Fruit fly (Drosophila melanogaster): Measurements from ENCODE around the gene D2hgdh.

D2hgdh gene

dm6 chrX:2121716-2122601 lies 19.3 kb upstream of the D2hgdh start (continued):
- TF ChIP-seq abd-A (tag; optimal IDR thresholded peaks at IDR 0.05) = no peak
- TF ChIP-seq CG32532 (GFP tag; IDR thresholded peaks at IDR 0.05) = 0 out of 2 replicates have a peak, but pooled peaks have one; percentile 22
- no peak for TF ChIP-seq Sry-δ (GFP tag; optimal IDR thresholded peaks at IDR 0.05)
- TF ChIP-seq kay (GFP tag; optimal IDR thresholded peaks at IDR 0.05) = no peak
- no peak for TF ChIP-seq CG32767 (GFP tag; IDR thresholded peaks at IDR 0.05)
- TF ChIP-seq otp (GFP tag; IDR thresholded peaks at IDR 0.05) = no peak
- TF ChIP-seq lilli (GFP tag; optimal IDR thresholded peaks at IDR 0.05) = peak; percentile 33
- no peak for TF ChIP-seq ro (GFP tag; IDR thresholded peaks at IDR 0.05)
- peak; percentile 13 for TF ChIP-seq CG3163 (GFP tag; optimal IDR thresholded peaks at IDR 0.05)
- TF ChIP-seq Sry-β (GFP tag; optimal IDR thresholded peaks at IDR 0.05) = no peak
- TF ChIP-seq Antp (GFP tag; optimal IDR thresholded peaks at IDR 0.05) = no peak
- no peak for TF ChIP-seq CG1647 (GFP tag; optimal IDR thresholded peaks at IDR 0.05)
- no peak for TF ChIP-seq CG31365 (tag; optimal IDR thresholded peaks at IDR 0.05)
- TF ChIP-seq Oli (tag; optimal IDR thresholded peaks at IDR 0.05) = peak; percentile 32
- no peak for TF ChIP-seq lov (optimal IDR thresholded peaks at IDR 0.05)
- 0 out of 3 replicates have a peak, but pooled peaks have one; percentile 11 for TF ChIP-seq lov (GFP tag; IDR thresholded peaks at IDR 0.05)
- peak; percentile 38 for TF ChIP-seq CG17359 (tag; optimal IDR thresholded peaks at IDR 0.05)
- no peak for TF ChIP-seq br (optimal IDR thresholded peaks at IDR 0.05)
- TF ChIP-seq CG13424 (tag; optimal IDR thresholded peaks at IDR 0.05) = peak; percentile 39
- TF ChIP-seq Pdp1 (GFP tag; optimal IDR thresholded peaks at IDR 0.05) = peak in 1 of 2 experiments; percentile 20
- no peak for TF ChIP-seq CG11247 (GFP tag; IDR thresholded peaks at IDR 0.05)
- TF ChIP-seq CG34422 (GFP tag; IDR thresholded peaks at IDR 0.05) = no peak
- no peak for TF ChIP-seq her (GFP tag; optimal IDR thresholded peaks at IDR 0.05)
- TF ChIP-seq Myb (GFP tag; optimal IDR thresholded peaks at IDR 0.05) = no peak
- TF ChIP-seq Camta (GFP tag; optimal IDR thresholded peaks at IDR 0.05) = no peak
- TF ChIP-seq pzg (GFP tag; optimal IDR thresholded peaks at IDR 0.05) = no peak
- TF ChIP-seq Dref (GFP tag; IDR thresholded peaks at IDR 0.05) = no peak
- TF ChIP-seq sug (tag; optimal IDR thresholded peaks at IDR 0.05) = no peak
- no peak for TF ChIP-seq CG13123 (GFP tag; optimal IDR thresholded peaks at IDR 0.05)
- no peak for TF ChIP-seq GATAe (GFP tag; conservative IDR thresholded peaks at IDR 0.05)
- TF ChIP-seq oc (tag; optimal IDR thresholded peaks at IDR 0.05) = no peak
- TF ChIP-seq Mrtf (GFP tag; IDR thresholded peaks at IDR 0.05) = no peak
- no peak for TF ChIP-seq bowl (GFP tag; IDR thresholded peaks at IDR 0.05)
- no peak for TF ChIP-seq crc (GFP tag; optimal IDR thresholded peaks at IDR 0.05)
- TF ChIP-seq grn (GFP tag; optimal IDR thresholded peaks at IDR 0.05) = no peak
- no peak for TF ChIP-seq ac (GFP tag; optimal IDR thresholded peaks at IDR 0.05)
- no peak for TF ChIP-seq CG3281 (GFP tag; optimal IDR thresholded peaks at IDR 0.05)
- TF ChIP-seq gem (tag; optimal IDR thresholded peaks at IDR 0.05) = peak; percentile 63
- TF ChIP-seq D19A (tag; optimal IDR thresholded peaks at IDR 0.05) = peak; percentile 76
- TF ChIP-seq MBD-R2 (GFP tag; IDR thresholded peaks at IDR 0.05) = no peak
- TF ChIP-seq Chrac-16 (GFP tag; optimal IDR thresholded peaks at IDR 0.05) = peak; percentile 4
- no peak for TF ChIP-seq CG7271 (tag; optimal IDR thresholded peaks at IDR 0.05)
- no peak for TF ChIP-seq mirr (GFP tag; optimal IDR thresholded peaks at IDR 0.05)
- no peak for TF ChIP-seq Oaz (GFP tag; IDR thresholded peaks at IDR 0.05)
- no peak for TF ChIP-seq CG5953 (GFP tag; IDR thresholded peaks at IDR 0.05)
- peak; percentile 37 for TF ChIP-seq nmo (GFP tag; optimal IDR thresholded peaks at IDR 0.05)
- no peak for TF ChIP-seq CG7372 (GFP tag; IDR thresholded peaks at IDR 0.05)
- no peak for TF ChIP-seq Nf-YC (tag; optimal IDR thresholded peaks at IDR 0.05)
- TF ChIP-seq CG8359 (GFP tag; optimal IDR thresholded peaks at IDR 0.05; ENCODE audit: borderline replicate concordance) = peak; percentile 16
- TF ChIP-seq CG12391 (tag; optimal IDR thresholded peaks at IDR 0.05) = peak; percentile 49
